Worm (Caenorhabditis elegans) whole organism, young adult: ENCODE data around the gene T08B6.1.
A peak's percentile ranks its signal among the peaks of the same experiment; 100 is the strongest.

Experiments
- B0019.2 ChIP-seq: fragments of 200-800 bp; sonication (Bioruptor generic); conservative IDR thresholded peaks from 2 replicates; pipeline ENCODE4 v1.3.6; 2022; ENCODE audit warnings: missing genetic modification reagents, missing genetic modification characterization, missing compliant biosample characterization
- B0035.1 ChIP-seq: sonication (generic microtip); optimal IDR thresholded peaks from 2 replicates; lab custom pipeline; 2016; ENCODE audit warnings: missing genetic modification characterization, mild to moderate bottlenecking, missing compliant biosample characterization, missing genotype, missing genetic modification reagents
- F22D6.2 ChIP-seq: sonication (generic microtip); optimal IDR thresholded peaks from 2 replicates; lab custom pipeline; 2016; ENCODE audit warnings: mild to moderate bottlenecking, missing genetic modification characterization, missing compliant biosample characterization
- F23B12.7 ChIP-seq: sonication (generic microtip); optimal IDR thresholded peaks from 2 replicates; lab custom pipeline; 2017; ENCODE audit warnings: missing genetic modification characterization, mild to moderate bottlenecking, missing compliant biosample characterization, antibody characterized with exemption, moderate library complexity; ENCODE audit not compliant: insufficient read depth
- F39B2.1 ChIP-seq: fragments of 200-800 bp; sonication (Bioruptor generic); IDR thresholded peaks from 2 replicates; pipeline ENCODE4 v1.3.6; 2022; ENCODE audit warnings: missing genetic modification reagents, missing genetic modification characterization, missing compliant biosample characterization
- F52B5.7 ChIP-seq: sonication (generic microtip); optimal IDR thresholded peaks from 2 replicates; lab custom pipeline; 2016; ENCODE audit warnings: mild to moderate bottlenecking, missing genetic modification characterization, missing compliant biosample characterization
- F57C9.4 ChIP-seq: sonication (generic microtip); optimal IDR thresholded peaks from 2 replicates; lab custom pipeline; 2017; ENCODE audit warnings: mild to moderate bottlenecking, missing genetic modification characterization, missing compliant biosample characterization
- Y56A3A.18 ChIP-seq: fragments of 200-800 bp; sonication (Bioruptor generic); IDR thresholded peaks from 2 replicates; pipeline ENCODE4 v1.3.6; 2022; ENCODE audit warnings: missing genetic modification reagents, missing genetic modification characterization, missing compliant biosample characterization
- ZK185.1 ChIP-seq: sonication (generic microtip); optimal IDR thresholded peaks from 2 replicates; lab custom pipeline; 2016; ENCODE audit warnings: mild to moderate bottlenecking, missing genetic modification characterization, missing compliant biosample characterization; ENCODE audit not compliant: poor library complexity, severe bottlenecking
- akir-1 ChIP-seq: fragments of 200-800 bp; sonication (Bioruptor generic); optimal IDR thresholded peaks from 2 replicates; lab custom pipeline; 2018; ENCODE audit warnings: mild to moderate bottlenecking, missing genetic modification characterization, moderate library complexity, missing compliant biosample characterization
- attf-6 ChIP-seq: fragments of 200-800 bp; sonication (Bioruptor generic); IDR thresholded peaks from 2 replicates; pipeline ENCODE4 v1.3.6; 2022; ENCODE audit warnings: missing genetic modification reagents, missing genetic modification characterization, missing compliant biosample characterization
- cebp-1 ChIP-seq, 2 experiments: fragments of 200-800 bp in 1 of 2; sonication (Bioruptor generic) in 1 of 2; sonication (generic microtip) in 1 of 2; IDR thresholded peaks in 1 of 2; optimal IDR thresholded peaks in 1 of 2; 2 replicates each; pipeline versions ENCODE4 v1.3.6 to Lab custom; 2017 to 2022; ENCODE audit warnings: missing compliant biosample characterization in 2 of 2, missing genetic modification characterization in 2 of 2, mild to moderate bottlenecking in 1 of 2, missing genetic modification reagents in 1 of 2, moderate library complexity in 1 of 2
- cebp-2 ChIP-seq: fragments of 200-800 bp; sonication (Bioruptor generic); IDR thresholded peaks from 2 replicates; pipeline ENCODE4 v1.3.6; 2022; ENCODE audit warnings: missing genetic modification characterization, missing compliant biosample characterization
- ceh-27 ChIP-seq: fragments of 200-800 bp; sonication (Bioruptor generic); optimal IDR thresholded peaks from 2 replicates; lab custom pipeline; 2018; ENCODE audit warnings: mild to moderate bottlenecking, missing genetic modification characterization, moderate library complexity, missing compliant biosample characterization
- ceh-40 ChIP-seq: fragments of 200-800 bp; sonication (Bioruptor generic); IDR thresholded peaks from 2 replicates; pipeline ENCODE4 v1.3.6; 2022; ENCODE audit warnings: missing genetic modification characterization, missing compliant biosample characterization
- ceh-58 ChIP-seq: fragments of 200-800 bp; sonication (Bioruptor generic); IDR thresholded peaks from 2 replicates; pipeline ENCODE4 v1.3.6; 2022; ENCODE audit warnings: missing genetic modification characterization, missing compliant biosample characterization
- chd-7 ChIP-seq: sonication (generic microtip); optimal IDR thresholded peaks from 2 replicates; lab custom pipeline; 2016; ENCODE audit warnings: mild to moderate bottlenecking, missing genetic modification characterization, moderate library complexity, missing compliant biosample characterization
- die-1 ChIP-seq: sonication (generic microtip); optimal IDR thresholded peaks from 2 replicates; lab custom pipeline; 2016; ENCODE audit warnings: missing genotype, mild to moderate bottlenecking, missing genetic modification characterization, missing compliant biosample characterization
- efl-1 ChIP-seq: fragments of 150-350 bp; optimal IDR thresholded peaks from 2 replicates; lab custom pipeline; 2014; ENCODE audit warnings: missing biosample characterization, missing genetic modification reagents, missing genetic modification characterization
- gei-17 ChIP-seq: fragments of 200-800 bp; sonication (Bioruptor generic); optimal IDR thresholded peaks from 2 replicates; lab custom pipeline; 2018; ENCODE audit warnings: mild to moderate bottlenecking, missing genetic modification characterization, missing compliant biosample characterization
- hlh-26 ChIP-seq: fragments of 200-800 bp; sonication (Bioruptor generic); conservative IDR thresholded peaks from 2 replicates; pipeline ENCODE4 v1.3.6; 2022; ENCODE audit warnings: missing genetic modification reagents, missing genetic modification characterization, missing compliant biosample characterization
- hmg-20 ChIP-seq: fragments of 200-800 bp; sonication (Bioruptor generic); IDR thresholded peaks from 2 replicates; pipeline ENCODE4 v1.3.6; 2022; ENCODE audit warnings: missing genetic modification reagents, missing genetic modification characterization, missing compliant biosample characterization
- hrde-1 ChIP-seq: sonication (generic microtip); optimal IDR thresholded peaks from 2 replicates; lab custom pipeline; 2016; ENCODE audit warnings: missing genetic modification characterization, mild to moderate bottlenecking, missing compliant biosample characterization, moderate library complexity, missing genotype, missing genetic modification reagents, borderline replicate concordance
- hsf-1 ChIP-seq: fragments of 200-800 bp; sonication (Bioruptor generic); IDR thresholded peaks from 2 replicates; pipeline ENCODE4 v1.3.6; 2022; ENCODE audit warnings: missing genetic modification reagents, missing genetic modification characterization, missing compliant biosample characterization
- lir-1 ChIP-seq: fragments of 200-800 bp; sonication (Bioruptor generic); conservative IDR thresholded peaks from 2 replicates; pipeline ENCODE4 v1.3.6; 2022; ENCODE audit warnings: missing genetic modification reagents, missing genetic modification characterization, missing compliant biosample characterization
- lsy-27 ChIP-seq: sonication (generic microtip); optimal IDR thresholded peaks from 2 replicates; lab custom pipeline; 2017; ENCODE audit warnings: missing genetic modification characterization, mild to moderate bottlenecking, missing compliant biosample characterization, antibody characterized with exemption, missing genotype, borderline replicate concordance; ENCODE audit not compliant: insufficient read depth
- madf-6 ChIP-seq: fragments of 200-800 bp; sonication (Bioruptor generic); IDR thresholded peaks from 2 replicates; pipeline ENCODE4 v1.3.6; 2022; ENCODE audit warnings: missing genetic modification reagents, missing genetic modification characterization, missing compliant biosample characterization
- madf-8 ChIP-seq: fragments of 200-800 bp; sonication (Bioruptor generic); conservative IDR thresholded peaks from 2 replicates; pipeline ENCODE4 v1.3.6; 2022; ENCODE audit warnings: missing genetic modification reagents, missing genetic modification characterization, missing compliant biosample characterization
- nfya-2 ChIP-seq: fragments of 200-800 bp; sonication (Bioruptor generic); IDR thresholded peaks from 2 replicates; pipeline ENCODE4 v1.3.6; 2022; ENCODE audit warnings: missing genetic modification reagents, missing genetic modification characterization, missing compliant biosample characterization
- nfyb-1 ChIP-seq: fragments of 200-800 bp; sonication (Bioruptor generic); IDR thresholded peaks from 2 replicates; pipeline ENCODE4 v1.3.6; 2022; ENCODE audit warnings: missing genetic modification reagents, missing genetic modification characterization, missing compliant biosample characterization
- nhr-120 ChIP-seq: fragments of 200-800 bp; sonication (Bioruptor generic); IDR thresholded peaks from 2 replicates; pipeline ENCODE4 v1.3.6; 2022; ENCODE audit warnings: missing genetic modification characterization, missing compliant biosample characterization
- nhr-179 ChIP-seq: sonication (generic microtip); optimal IDR thresholded peaks from 2 replicates; lab custom pipeline; 2016; ENCODE audit warnings: mild to moderate bottlenecking, missing genetic modification characterization, missing compliant biosample characterization
- repo-1 ChIP-seq: sonication (generic microtip); optimal IDR thresholded peaks from 2 replicates; lab custom pipeline; 2017; ENCODE audit warnings: mild to moderate bottlenecking, missing genetic modification characterization, missing compliant biosample characterization
- sea-2 ChIP-seq: fragments of 200-800 bp; sonication (Bioruptor generic); IDR thresholded peaks from 2 replicates; pipeline ENCODE4 v1.3.6; 2022; ENCODE audit warnings: missing genetic modification characterization, missing compliant biosample characterization
- snpc-1.1 ChIP-seq: sonication (generic microtip); optimal IDR thresholded peaks from 2 replicates; lab custom pipeline; 2017; ENCODE audit warnings: missing genetic modification characterization, mild to moderate bottlenecking, missing compliant biosample characterization, antibody characterized with exemption, moderate library complexity, missing genotype, missing genetic modification reagents; ENCODE audit not compliant: insufficient read depth
- snpc-3.4 ChIP-seq: sonication (generic microtip); optimal IDR thresholded peaks from 2 replicates; lab custom pipeline; 2017; ENCODE audit warnings: missing genetic modification characterization, mild to moderate bottlenecking, missing compliant biosample characterization, antibody characterized with exemption, moderate library complexity, missing genotype, missing genetic modification reagents
- tbp1 ChIP-seq: fragments of 200-800 bp; sonication (Bioruptor generic); optimal IDR thresholded peaks from 2 replicates; lab custom pipeline; 2018; ENCODE audit warnings: mild to moderate bottlenecking, missing genetic modification characterization, missing compliant biosample characterization
- tbx-9 ChIP-seq: sonication (generic microtip); optimal IDR thresholded peaks from 2 replicates; lab custom pipeline; 2016; ENCODE audit warnings: borderline replicate concordance, missing genetic modification characterization, inconsistent platforms, missing compliant biosample characterization
- unc-62 ChIP-seq: fragments of 150-350 bp; optimal IDR thresholded peaks from 2 replicates; lab custom pipeline; 2014; ENCODE audit warnings: missing biosample characterization, missing genetic modification reagents, missing genetic modification characterization
- zfh-2 ChIP-seq: fragments of 200-800 bp; sonication (Bioruptor generic); conservative IDR thresholded peaks from 2 replicates; pipeline ENCODE4 v1.3.6; 2022; ENCODE audit warnings: missing genetic modification reagents, missing genetic modification characterization, missing compliant biosample characterization
- zim-3 ChIP-seq: sonication (generic microtip); optimal IDR thresholded peaks from 2 replicates; lab custom pipeline; 2017; ENCODE audit warnings: mild to moderate bottlenecking, missing genetic modification characterization, moderate library complexity, missing compliant biosample characterization
- ztf-22 ChIP-seq: fragments of 200-800 bp; sonication (Bioruptor generic); optimal IDR thresholded peaks from 2 replicates; lab custom pipeline; 2018; ENCODE audit warnings: mild to moderate bottlenecking, missing genetic modification characterization, moderate library complexity, missing compliant biosample characterization
- ztf-26 ChIP-seq: sonication (generic microtip); optimal IDR thresholded peaks from 2 replicates; lab custom pipeline; 2017; ENCODE audit warnings: missing genetic modification characterization, missing compliant biosample characterization
- ztf-6 ChIP-seq: fragments of 200-800 bp; sonication (Bioruptor generic); IDR thresholded peaks from 2 replicates; pipeline ENCODE4 v1.3.6; 2022; ENCODE audit warnings: missing genetic modification reagents, missing genetic modification characterization, missing compliant biosample characterization

The T08B6.1 gene

DNA sequence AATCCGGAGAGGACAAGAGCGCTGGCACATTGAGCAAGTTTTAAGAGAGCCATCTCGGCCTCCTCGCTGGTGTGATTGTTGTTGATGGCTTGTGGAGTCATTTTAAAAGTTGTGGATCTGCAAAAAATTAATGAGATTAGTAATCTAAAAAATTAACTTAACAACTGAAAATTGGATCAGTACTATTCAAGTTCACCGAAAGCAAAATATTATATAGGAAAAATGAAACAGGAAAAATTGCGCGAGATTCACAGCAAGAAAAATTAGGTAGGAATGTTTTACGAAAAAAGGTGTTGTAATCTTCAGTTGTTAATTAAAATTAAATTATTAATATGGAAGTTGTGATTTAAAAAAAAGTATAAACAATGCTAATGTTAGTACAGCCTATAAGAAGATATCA is at the start of gene T08B6.1:
Gene T08B6.1, minus strand, starts transcription at position 101 of the 400 bp plus-strand sequence.
- TF ChIP-seq ztf-22 (GFP tag; lab: Kevin White, UChicago) (no peak), ZK185.1 (no peak), F23B12.7 (tag; lab: Kevin White, UChicago) (no peak)

DNA sequence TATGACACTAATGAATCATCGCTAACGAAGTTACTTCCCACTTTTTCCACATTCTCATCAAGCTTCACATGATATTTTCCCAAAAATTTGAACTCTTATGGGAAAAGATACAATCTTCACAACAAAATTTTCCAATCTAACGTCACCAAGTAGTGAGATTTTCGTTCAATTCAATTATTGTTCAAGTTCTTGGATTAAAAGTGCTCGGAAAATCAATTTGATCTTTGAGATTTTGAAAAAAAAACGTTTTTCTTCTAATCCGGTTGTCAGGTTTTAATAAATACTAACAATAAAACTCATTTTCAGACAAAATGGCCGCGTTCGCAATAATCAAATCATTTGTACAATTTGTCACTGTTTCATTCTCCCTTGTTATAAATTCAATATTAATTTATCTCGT is 46.9 kb upstream of the T08B6.1 start, which contains the start of gene str-153:
Gene str-153, plus strand, starts transcription at position 301 of the 400 bp plus-strand sequence.
- TF ChIP-seq F23B12.7 (tag; lab: Kevin White, UChicago) (no peak), snpc-3.4 (tag; lab: Kevin White, UChicago) (no peak), hrde-1 (no peak), ceh-40 (GFP tag; lab: Robert Waterston, UW) (no peak), B0035.1 (tag; lab: Kevin White, UChicago) (no peak), F52B5.7 (tag; lab: Kevin White, UChicago) (no peak), hmg-20 (GFP tag; lab: Robert Waterston, UW) (no peak), lsy-27 (tag; lab: Kevin White, UChicago) (no peak), hsf-1 (GFP tag; lab: Robert Waterston, UW) (no peak), sea-2 (no peak), attf-6 (GFP tag; lab: Robert Waterston, UW) (no peak), hlh-26 (GFP tag; lab: Robert Waterston, UW) (no peak), madf-6 (GFP tag; lab: Robert Waterston, UW) (no peak), B0019.2 (no peak), gei-17 (no peak), cebp-1 (GFP tag; IDR thresholded peaks at IDR 0.05; lab: Robert Waterston, UW) (no peak), cebp-1 (tag; optimal IDR thresholded peaks at IDR 0.05; lab: Kevin White, UChicago) (no peak)

- TF ChIP-seq cebp-2 (GFP tag; lab: Robert Waterston, UW): no peak
- TF ChIP-seq die-1 (tag; lab: Kevin White, UChicago): peak; percentile 73
- peak; percentile 83 for TF ChIP-seq tbp1 (GFP tag; lab: Kevin White, UChicago)
- TF ChIP-seq nfya-2 (GFP tag; lab: Robert Waterston, UW): no peak
- no peak for TF ChIP-seq ztf-6 (GFP tag; lab: Robert Waterston, UW)
- no peak for TF ChIP-seq nfyb-1 (GFP tag; lab: Robert Waterston, UW)
- TF ChIP-seq ztf-26: peak; percentile 22
- TF ChIP-seq akir-1 (GFP tag; lab: Kevin White, UChicago): no peak
- no peak for TF ChIP-seq F22D6.2 (tag; lab: Kevin White, UChicago)
- 0 out of 2 replicates have a peak, but pooled peaks have one; percentile 49 for TF ChIP-seq nhr-120 (GFP tag; lab: Robert Waterston, UW)
- no peak for TF ChIP-seq F57C9.4 (tag; lab: Kevin White, UChicago)
- no peak for TF ChIP-seq lir-1 (GFP tag; lab: Robert Waterston, UW)
- no peak for TF ChIP-seq chd-7 (tag; lab: Kevin White, UChicago)
- TF ChIP-seq F39B2.1 (GFP tag; lab: Robert Waterston, UW): no peak
- TF ChIP-seq ceh-58 (GFP tag; lab: Robert Waterston, UW): no peak
- TF ChIP-seq zfh-2 (GFP tag; lab: Robert Waterston, UW): no peak
- no peak for TF ChIP-seq ceh-27 (GFP tag; lab: Kevin White, UChicago)
- no peak for TF ChIP-seq madf-8 (GFP tag; lab: Robert Waterston, UW)
- peak; percentile 93 for TF ChIP-seq Y56A3A.18 (GFP tag; lab: Robert Waterston, UW)
- no peak for TF ChIP-seq zim-3 (tag; lab: Kevin White, UChicago)
- TF ChIP-seq efl-1 (GFP tag; lab: Kevin White, UChicago): no peak
- no peak for TF ChIP-seq tbx-9
- no peak for TF ChIP-seq repo-1 (tag; lab: Kevin White, UChicago)
- peak; percentile 89 for TF ChIP-seq attf-6 (GFP tag; lab: Robert Waterston, UW)
- peak; percentile 92 for TF ChIP-seq snpc-1.1
- TF ChIP-seq unc-62 (GFP tag; lab: Kevin White, UChicago): no peak
- no peak for TF ChIP-seq ztf-22 (GFP tag; lab: Kevin White, UChicago)
- TF ChIP-seq nhr-179: no peak
Measured at ce11 chrIV:4930754-4931322, 43.7 kb upstream of the T08B6.1 start.
